Worm (Caenorhabditis elegans): ENCODE data around the gene srr-1.

ce11 chrV:13033223-13033622 is 20.3 kb downstream of the srr-1 start, which contains the start of gene W07G4.1:
- no peak for TF ChIP-seq lin-11 (tag; optimal IDR thresholded peaks at IDR 0.05)
- TF ChIP-seq fkh-10 (GFP tag; optimal IDR thresholded peaks at IDR 0.05) = no peak
- TF ChIP-seq ztf-16 (tag; optimal IDR thresholded peaks at IDR 0.05) = no peak
- TF ChIP-seq K09A11.1 (tag; optimal IDR thresholded peaks at IDR 0.05; ENCODE audit: insufficient read depth) = no peak
- TF ChIP-seq ref-2 (tag; optimal IDR thresholded peaks at IDR 0.05) = no peak
- no peak for TF ChIP-seq tbx-2 (tag; optimal IDR thresholded peaks at IDR 0.05)
- no peak for TF ChIP-seq dve-1 (tag; optimal IDR thresholded peaks at IDR 0.05)
- TF ChIP-seq ama-1 (optimal IDR thresholded peaks at IDR 0.05) = no peak
- TF ChIP-seq pqm-1 (tag; optimal IDR thresholded peaks at IDR 0.05) = no peak
- no peak for TF ChIP-seq C38D4.7 (GFP tag; optimal IDR thresholded peaks at IDR 0.05)
- TF ChIP-seq madf-2 (tag; optimal IDR thresholded peaks at IDR 0.05) = no peak
